Worm (Caenorhabditis elegans) whole organism, L3 larva: ENCODE results near the gene srh-171.
A peak's percentile ranks its signal among the peaks of the same experiment; 100 is the strongest.

Source experiments
- R02D3.7 ChIP-seq: fragments of 150-350 bp; optimal IDR thresholded peaks from 2 replicates; lab custom pipeline; 2014; ENCODE audit warnings: missing biosample characterization, missing genetic modification characterization
- aly-2 ChIP-seq: fragments of 150-350 bp; optimal IDR thresholded peaks from 2 replicates; lab custom pipeline; 2014; ENCODE audit warnings: missing biosample characterization, missing genetic modification characterization
- ama-1 ChIP-seq: fragments of 150-350 bp; optimal IDR thresholded peaks from 2 replicates; lab custom pipeline; 2018
- ceh-16 ChIP-seq: sonication (generic microtip); optimal IDR thresholded peaks from 2 replicates; lab custom pipeline; 2017; ENCODE audit warnings: missing biosample characterization, missing genetic modification characterization
- ceh-28 ChIP-seq: fragments of 150-350 bp; optimal IDR thresholded peaks from 2 replicates; lab custom pipeline; 2014; ENCODE audit warnings: missing biosample characterization, missing genetic modification reagents, missing genetic modification characterization
- ceh-82 ChIP-seq: fragments of 150-350 bp; optimal IDR thresholded peaks from 2 replicates; lab custom pipeline; 2014; ENCODE audit warnings: missing biosample characterization, missing genetic modification characterization
- ceh-9 ChIP-seq: sonication (generic microtip); optimal IDR thresholded peaks from 2 replicates; lab custom pipeline; 2018; ENCODE audit warnings: missing biosample characterization, missing genetic modification characterization
- daf-12 ChIP-seq: fragments of 150-350 bp; optimal IDR thresholded peaks from 2 replicates; lab custom pipeline; 2014; ENCODE audit warnings: missing biosample characterization, missing genetic modification reagents, missing genetic modification characterization
- elt-1 ChIP-seq: fragments of 150-350 bp; optimal IDR thresholded peaks from 2 replicates; lab custom pipeline; 2014; ENCODE audit warnings: missing biosample characterization, missing genetic modification characterization
- elt-2 ChIP-seq: sonication (generic microtip); optimal IDR thresholded peaks from 2 replicates; lab custom pipeline; 2016; ENCODE audit warnings: missing genetic modification reagents, mild to moderate bottlenecking, missing genetic modification characterization, missing compliant biosample characterization
- elt-3 ChIP-seq, 3 experiments: fragments of 150-350 bp in 1 of 3; sonication (generic microtip) in 2 of 3; optimal IDR thresholded peaks; 2 replicates in 2 of 3; 4 replicates in 1 of 3; lab custom pipeline; 2014 to 2017; ENCODE audit warnings: missing biosample characterization in 3 of 3, missing genetic modification characterization in 3 of 3
- fkh-10 ChIP-seq: sonication (generic microtip); optimal IDR thresholded peaks from 2 replicates; lab custom pipeline; 2017; ENCODE audit warnings: missing biosample characterization, missing genetic modification reagents, missing genetic modification characterization
- fkh-2 ChIP-seq: fragments of 150-350 bp; optimal IDR thresholded peaks from 2 replicates; lab custom pipeline; 2014; ENCODE audit warnings: missing biosample characterization, missing genetic modification reagents, missing genetic modification characterization
- fos-1 ChIP-seq: fragments of 150-350 bp; optimal IDR thresholded peaks from 2 replicates; lab custom pipeline; 2014; ENCODE audit warnings: missing biosample characterization, missing genetic modification characterization
- lin-15B ChIP-seq: fragments of 150-350 bp; optimal IDR thresholded peaks from 2 replicates; lab custom pipeline; 2014; ENCODE audit warnings: missing biosample characterization, missing genetic modification characterization
- lin-39 ChIP-seq: fragments of 150-350 bp; optimal IDR thresholded peaks from 2 replicates; lab custom pipeline; 2018; ENCODE audit warnings: missing biosample characterization, missing genetic modification reagents, missing genetic modification characterization
- nhr-11 ChIP-seq: fragments of 150-350 bp; optimal IDR thresholded peaks from 2 replicates; lab custom pipeline; 2014; ENCODE audit warnings: missing biosample characterization, missing genetic modification characterization
- nhr-12 ChIP-seq: fragments of 150-350 bp; optimal IDR thresholded peaks from 2 replicates; lab custom pipeline; 2014; ENCODE audit warnings: missing biosample characterization, missing genetic modification characterization
- nhr-23 ChIP-seq: fragments of 150-350 bp; optimal IDR thresholded peaks from 2 replicates; lab custom pipeline; 2014; ENCODE audit warnings: missing biosample characterization, missing genetic modification reagents, missing genetic modification characterization
- nhr-25 ChIP-seq: sonication (generic microtip); optimal IDR thresholded peaks from 2 replicates; lab custom pipeline; 2017; ENCODE audit warnings: missing biosample characterization, missing genetic modification characterization
- nhr-28 ChIP-seq: fragments of 150-350 bp; optimal IDR thresholded peaks from 2 replicates; lab custom pipeline; 2014; ENCODE audit warnings: missing biosample characterization, missing genetic modification characterization
- nhr-43 ChIP-seq: sonication (generic microtip); optimal IDR thresholded peaks from 2 replicates; lab custom pipeline; 2016; ENCODE audit warnings: mild to moderate bottlenecking, missing genetic modification characterization, missing compliant biosample characterization; ENCODE audit not compliant: poor library complexity, severe bottlenecking
- nhr-77 ChIP-seq: fragments of 150-350 bp; optimal IDR thresholded peaks from 2 replicates; lab custom pipeline; 2014; ENCODE audit warnings: missing biosample characterization, missing genetic modification characterization
- pha-4 ChIP-seq: fragments of 150-350 bp; optimal IDR thresholded peaks from 2 replicates; lab custom pipeline; 2014; ENCODE audit warnings: missing biosample characterization, missing genetic modification reagents, missing genetic modification characterization
- pqm-1 ChIP-seq: fragments of 150-350 bp; optimal IDR thresholded peaks from 2 replicates; lab custom pipeline; 2017; ENCODE audit warnings: missing biosample characterization, missing genetic modification characterization, inconsistent platforms
- skn-1 ChIP-seq: fragments of 150-350 bp; optimal IDR thresholded peaks from 2 replicates; lab custom pipeline; 2014; ENCODE audit warnings: missing biosample characterization, missing genetic modification characterization
- tbx-2 ChIP-seq: sonication (generic microtip); optimal IDR thresholded peaks from 2 replicates; lab custom pipeline; 2016; ENCODE audit warnings: mild to moderate bottlenecking, missing genetic modification characterization, missing compliant biosample characterization
- unc-62 ChIP-seq: fragments of 150-350 bp; sonication (generic microtip); optimal IDR thresholded peaks from 4 replicates; lab custom pipeline; 2014; ENCODE audit warnings: missing biosample characterization, missing genetic modification reagents, missing genetic modification characterization
- ztf-11 ChIP-seq: fragments of 150-350 bp; optimal IDR thresholded peaks from 2 replicates; lab custom pipeline; 2014; ENCODE audit warnings: missing biosample characterization, missing genetic modification characterization
- ztf-4 ChIP-seq: fragments of 150-350 bp; optimal IDR thresholded peaks from 2 replicates; lab custom pipeline; 2014; ENCODE audit warnings: missing biosample characterization, missing genetic modification characterization

Gene srh-171

DNA sequence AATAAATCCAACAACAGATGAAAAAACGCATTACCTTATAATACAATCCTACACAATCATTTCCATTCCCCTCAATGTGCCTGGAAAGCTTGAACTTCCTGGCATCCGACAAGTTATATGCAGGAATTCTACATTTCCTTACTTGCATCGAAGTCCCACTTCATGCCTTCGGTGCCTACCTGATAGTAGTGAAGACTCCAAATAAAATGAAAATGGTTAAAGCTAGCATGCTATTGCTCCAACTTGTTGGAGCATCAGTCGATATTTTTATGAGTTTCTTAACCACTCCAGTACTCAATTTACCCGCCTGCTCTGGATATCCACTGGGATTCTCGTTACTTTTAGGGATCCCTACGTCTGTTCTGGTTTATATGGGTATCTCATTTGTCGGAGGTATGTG is at the start of gene srh-171:
srh-171 (plus strand) TSS at position 75 of the 400 bp plus-strand sequence.
- TF ChIP-seq skn-1 (tag; lab: Kevin White, UChicago) (no peak), elt-3 (tag; optimal IDR thresholded peaks at IDR 0.05; lab: Kevin White, UChicago) (no peak), aly-2 (tag; lab: Kevin White, UChicago) (no peak), R02D3.7 (tag; lab: Kevin White, UChicago) (no peak), fkh-10 (GFP tag; lab: Kevin White, UChicago) (no peak), ceh-82 (tag; lab: Kevin White, UChicago) (no peak), nhr-43 (no peak), ztf-11 (tag; lab: Kevin White, UChicago) (no peak), tbx-2 (no peak), fos-1 (tag; lab: Kevin White, UChicago) (no peak), pha-4 (no peak), ceh-28 (no peak), nhr-77 (tag; lab: Kevin White, UChicago) (no peak)

DNA sequence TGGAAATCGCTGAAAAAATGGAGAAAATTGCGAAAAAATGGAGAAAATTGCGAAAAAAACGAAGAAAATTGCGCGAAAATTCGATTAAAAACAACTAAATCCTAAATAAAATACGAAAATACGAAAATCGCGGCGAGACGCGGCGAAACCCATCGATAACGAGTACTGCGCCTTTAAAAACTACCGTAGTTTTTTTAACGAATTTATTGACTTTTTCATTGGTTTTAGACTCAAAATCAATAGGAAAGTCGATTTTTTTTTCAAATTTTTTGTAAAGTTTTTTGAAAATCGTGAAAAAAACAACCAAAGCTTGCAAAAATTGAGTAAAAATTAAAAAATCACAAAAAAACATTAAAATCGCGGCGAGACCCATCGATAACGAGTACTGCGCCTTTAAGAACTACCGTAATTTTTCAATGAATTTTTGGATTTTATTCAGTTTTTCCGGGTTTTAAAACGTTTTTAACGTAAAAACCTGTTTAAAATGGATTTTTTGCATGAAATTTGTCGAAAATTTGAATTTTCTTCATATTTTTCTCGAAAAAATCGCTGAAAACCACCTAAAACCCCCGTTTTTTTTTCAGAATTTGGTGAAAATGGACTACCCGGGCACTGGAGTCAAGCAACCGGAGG is 49.4 kb upstream of the srh-171 start, which contains the start of the genes chk-2 and Y60A3A.19:
chk-2 (minus strand) TSS at position 51 of the 633 bp plus-strand sequence.
Y60A3A.19 (plus strand) TSS at position 583 of the 633 bp plus-strand sequence.
- TF ChIP-seq daf-12 (tag; lab: Kevin White, UChicago) (no peak), elt-1 (tag; lab: Kevin White, UChicago) (no peak), skn-1 (tag; lab: Kevin White, UChicago) (no peak), R02D3.7 (tag; lab: Kevin White, UChicago) (no peak), nhr-77 (tag; lab: Kevin White, UChicago) (no peak), nhr-12 (tag; lab: Kevin White, UChicago) (no peak), fkh-10 (GFP tag; lab: Kevin White, UChicago) (no peak), pqm-1 (tag; lab: Kevin White, UChicago) (no peak), nhr-23 (tag; lab: Kevin White, UChicago) (no peak), ama-1 (lab: Kevin White, UChicago) (no peak), fkh-2 (no peak)

DNA sequence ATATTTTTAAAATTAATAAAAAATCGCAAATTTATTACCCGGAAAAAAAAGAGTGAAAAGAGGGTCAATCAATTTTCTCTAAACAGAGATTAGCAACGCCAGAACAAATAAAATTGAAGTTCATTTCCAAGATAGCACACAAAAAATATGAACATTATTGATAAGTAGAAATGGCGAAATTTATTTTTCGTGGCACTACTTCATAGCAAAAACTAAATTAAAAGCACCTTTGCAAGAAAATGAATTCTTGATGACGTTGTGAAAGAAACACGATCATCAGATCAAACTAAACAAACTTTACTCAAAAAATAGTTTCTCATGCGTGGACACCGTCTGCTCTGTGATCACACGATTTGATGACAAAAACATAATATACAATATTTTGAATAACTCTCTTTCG is 42.9 kb upstream of the srh-171 start, which contains the start of gene Y60A3A.16:
Y60A3A.16 (minus strand) TSS at position 101 of the 400 bp plus-strand sequence.
- TF ChIP-seq ztf-4 (tag; lab: Kevin White, UChicago) (no peak), nhr-28 (tag; lab: Kevin White, UChicago) (no peak), nhr-11 (tag; lab: Kevin White, UChicago) (no peak), skn-1 (tag; lab: Kevin White, UChicago) (no peak), nhr-25 (tag; lab: Kevin White, UChicago) (no peak), lin-39 (tag; lab: Kevin White, UChicago) (no peak)
- TF ChIP-seq, all 47 proteins: peak for 0

ce11 chrV:19923924-19924323 is 41.6 kb upstream of the srh-171 start, which contains the start of gene skr-4:
TSS of gene skr-4 (plus strand) at chrV:19924224.
- peak; percentile 10 for TF ChIP-seq elt-2
- no peak for TF ChIP-seq lin-39 (tag; lab: Kevin White, UChicago)

- TF ChIP-seq nhr-23 (tag; lab: Kevin White, UChicago) (no peak), unc-62 (GFP tag; lab: Kevin White, UChicago) (no peak), lin-39 (tag; lab: Kevin White, UChicago) (no peak), R02D3.7 (tag; lab: Kevin White, UChicago) (no peak), fos-1 (tag; lab: Kevin White, UChicago) (no peak), ceh-16 (tag; lab: Kevin White, UChicago) (no peak), ztf-4 (tag; lab: Kevin White, UChicago) (no peak), ceh-9 (tag; lab: Kevin White, UChicago) (no peak), fkh-10 (GFP tag; lab: Kevin White, UChicago) (no peak), aly-2 (tag; lab: Kevin White, UChicago) (no peak), elt-2 (no peak), nhr-28 (tag; lab: Kevin White, UChicago) (no peak), lin-15B (tag; lab: Kevin White, UChicago) (no peak), nhr-43 (no peak), ztf-11 (tag; lab: Kevin White, UChicago) (no peak)
- TF ChIP-seq, all 47 proteins: peak for 0
These were observed 31.3 kb upstream of the srh-171 start, which contains the start of gene algn-7 for ce11 chrV:19934223-19934622. TSS of gene algn-7 (minus strand) at chrV:19934323.
